Worm (Caenorhabditis elegans): ENCODE measurements around the gene srj-54.

DNA sequence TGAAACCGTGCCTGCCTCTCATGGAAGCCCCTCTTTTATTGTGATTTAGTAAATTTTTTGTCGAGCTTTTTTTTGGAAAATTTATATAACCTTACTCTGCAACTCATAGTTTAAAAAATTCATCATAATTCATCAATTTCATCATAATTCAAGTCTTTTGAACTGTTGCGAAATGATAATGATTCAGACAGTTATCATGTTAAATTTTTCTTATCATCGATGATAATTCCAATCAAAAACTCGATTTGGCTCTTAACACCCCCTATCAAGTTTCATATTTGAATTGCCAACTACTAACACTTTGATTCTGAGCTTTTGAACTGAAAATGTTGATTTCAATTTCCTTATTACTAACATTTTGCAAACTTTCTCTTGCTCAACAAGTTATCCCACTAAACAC, 49.5 kb downstream of the srj-54 start, which contains the start of gene F54E2.1:
- no peak for TF ChIP-seq lin-39 (tag; optimal IDR thresholded peaks at IDR 0.05)
- no peak for TF ChIP-seq lin-13 (GFP tag; optimal IDR thresholded peaks at IDR 0.05)
